Worm (Caenorhabditis elegans) whole organism, young adult: ENCODE data around the gene smc-6.
"Not testable (repeated sequence)": the region's sequence is repeated elsewhere in the genome, so short reads cannot be mapped to it uniquely, and the experiment has no call there.

Experiments used
- B0019.2 ChIP-seq: fragments of 200-800 bp; sonication (Bioruptor generic); conservative IDR thresholded peaks from 2 replicates; pipeline ENCODE4 v1.3.6; 2022; ENCODE audit warnings: missing genetic modification reagents, missing genetic modification characterization, missing compliant biosample characterization
- B0336.3 ChIP-seq: fragments of 200-800 bp; sonication (Bioruptor generic); IDR thresholded peaks from 2 replicates; pipeline ENCODE4 v1.3.6; 2022; ENCODE audit warnings: missing genetic modification characterization, missing compliant biosample characterization
- F33H1.4 ChIP-seq: fragments of 200-800 bp; sonication (Bioruptor generic); IDR thresholded peaks from 2 replicates; pipeline ENCODE4 v1.3.6; 2022; ENCODE audit warnings: missing genetic modification reagents, missing genetic modification characterization, missing compliant biosample characterization
- F37B4.10 ChIP-seq: fragments of 200-800 bp; sonication (Bioruptor generic); IDR thresholded peaks from 2 replicates; pipeline ENCODE4 v1.3.6; 2022; ENCODE audit warnings: missing genetic modification characterization, missing compliant biosample characterization
- K11D2.4 ChIP-seq: fragments of 200-800 bp; sonication (Bioruptor generic); IDR thresholded peaks from 2 replicates; pipeline ENCODE4 v1.3.6; 2022; ENCODE audit warnings: missing genetic modification reagents, missing genetic modification characterization, missing compliant biosample characterization
- K12H6.12 ChIP-seq: fragments of 200-800 bp; sonication (Bioruptor generic); optimal IDR thresholded peaks from 2 replicates; lab custom pipeline; 2018; ENCODE audit warnings: mild to moderate bottlenecking, missing genetic modification characterization, missing compliant biosample characterization
- Y53G8AR.9 ChIP-seq: fragments of 200-800 bp; sonication (Bioruptor generic); conservative IDR thresholded peaks from 2 replicates; pipeline ENCODE4 v1.3.6; 2022; ENCODE audit warnings: missing genetic modification reagents, missing genetic modification characterization, missing compliant biosample characterization
- Y56A3A.18 ChIP-seq: fragments of 200-800 bp; sonication (Bioruptor generic); IDR thresholded peaks from 2 replicates; pipeline ENCODE4 v1.3.6; 2022; ENCODE audit warnings: missing genetic modification reagents, missing genetic modification characterization, missing compliant biosample characterization
- akir-1 ChIP-seq: fragments of 200-800 bp; sonication (Bioruptor generic); optimal IDR thresholded peaks from 2 replicates; lab custom pipeline; 2018; ENCODE audit warnings: mild to moderate bottlenecking, missing genetic modification characterization, moderate library complexity, missing compliant biosample characterization
- aptf-2 ChIP-seq: fragments of 200-800 bp; sonication (Bioruptor generic); conservative IDR thresholded peaks from 2 replicates; pipeline ENCODE4 v1.3.6; 2022; ENCODE audit warnings: missing genetic modification reagents, missing genetic modification characterization, missing compliant biosample characterization
- aptf-3 ChIP-seq: fragments of 200-800 bp; sonication (Bioruptor generic); IDR thresholded peaks from 2 replicates; pipeline ENCODE4 v1.3.6; 2022; ENCODE audit warnings: missing genetic modification characterization, missing compliant biosample characterization
- attf-5 ChIP-seq: fragments of 200-800 bp; sonication (Bioruptor generic); optimal IDR thresholded peaks from 2 replicates; lab custom pipeline; 2018; ENCODE audit warnings: mild to moderate bottlenecking, missing genetic modification characterization, missing compliant biosample characterization
- ccch-3 ChIP-seq: fragments of 200-800 bp; sonication (Bioruptor generic); optimal IDR thresholded peaks from 2 replicates; lab custom pipeline; 2018; ENCODE audit warnings: mild to moderate bottlenecking, missing genetic modification characterization, missing compliant biosample characterization
- cebp-1 ChIP-seq, 2 experiments: fragments of 200-800 bp in 1 of 2; sonication (Bioruptor generic) in 1 of 2; sonication (generic microtip) in 1 of 2; IDR thresholded peaks in 1 of 2; optimal IDR thresholded peaks in 1 of 2; 2 replicates each; pipeline versions ENCODE4 v1.3.6 to Lab custom; 2017 to 2022; ENCODE audit warnings: missing compliant biosample characterization in 2 of 2, missing genetic modification characterization in 2 of 2, mild to moderate bottlenecking in 1 of 2, missing genetic modification reagents in 1 of 2, moderate library complexity in 1 of 2
- ceh-100 ChIP-seq: fragments of 200-800 bp; sonication (Bioruptor generic); IDR thresholded peaks from 2 replicates; pipeline ENCODE4 v1.3.6; 2022; ENCODE audit warnings: missing genetic modification reagents, missing genetic modification characterization, missing compliant biosample characterization
- ceh-40 ChIP-seq: fragments of 200-800 bp; sonication (Bioruptor generic); IDR thresholded peaks from 2 replicates; pipeline ENCODE4 v1.3.6; 2022; ENCODE audit warnings: missing genetic modification characterization, missing compliant biosample characterization
- ceh-58 ChIP-seq: fragments of 200-800 bp; sonication (Bioruptor generic); IDR thresholded peaks from 2 replicates; pipeline ENCODE4 v1.3.6; 2022; ENCODE audit warnings: missing genetic modification characterization, missing compliant biosample characterization
- chd-7 ChIP-seq: sonication (generic microtip); optimal IDR thresholded peaks from 2 replicates; lab custom pipeline; 2016; ENCODE audit warnings: mild to moderate bottlenecking, missing genetic modification characterization, moderate library complexity, missing compliant biosample characterization
- die-1 ChIP-seq: sonication (generic microtip); optimal IDR thresholded peaks from 2 replicates; lab custom pipeline; 2016; ENCODE audit warnings: missing genotype, mild to moderate bottlenecking, missing genetic modification characterization, missing compliant biosample characterization
- hmg-1.2 ChIP-seq: fragments of 200-800 bp; sonication (Bioruptor generic); IDR thresholded peaks from 2 replicates; pipeline ENCODE4 v1.3.6; 2022; ENCODE audit warnings: missing genetic modification reagents, missing genetic modification characterization, missing compliant biosample characterization
- hmg-20 ChIP-seq: fragments of 200-800 bp; sonication (Bioruptor generic); IDR thresholded peaks from 2 replicates; pipeline ENCODE4 v1.3.6; 2022; ENCODE audit warnings: missing genetic modification reagents, missing genetic modification characterization, missing compliant biosample characterization
- let-526 ChIP-seq: fragments of 200-800 bp; sonication (Bioruptor generic); IDR thresholded peaks from 2 replicates; pipeline ENCODE4 v1.3.6; 2022; ENCODE audit warnings: missing genetic modification reagents, missing genetic modification characterization, missing compliant biosample characterization
- let-607 ChIP-seq, 2 experiments: fragments of 200-800 bp in 1 of 2; sonication (Bioruptor generic) in 1 of 2; sonication (generic microtip) in 1 of 2; optimal IDR thresholded peaks; 2 replicates each; lab custom pipeline; 2016 to 2018; ENCODE audit warnings: mild to moderate bottlenecking in 2 of 2, missing compliant biosample characterization in 2 of 2, missing genetic modification characterization in 2 of 2, moderate library complexity in 2 of 2, missing genotype in 1 of 2
- lin-35 ChIP-seq, 3 experiments: fragments of 150-350 bp in 2 of 3; sonication (generic microtip) in 1 of 3; optimal IDR thresholded peaks; 2 replicates each; lab custom pipeline; 2014 to 2018; ENCODE audit warnings: missing biosample characterization in 3 of 3, missing genetic modification characterization in 3 of 3, missing genetic modification reagents in 3 of 3
- lin-40 ChIP-seq: sonication (generic microtip); optimal IDR thresholded peaks from 2 replicates; lab custom pipeline; 2016; ENCODE audit warnings: missing genetic modification characterization, mild to moderate bottlenecking, missing compliant biosample characterization, missing genotype, missing genetic modification reagents
- madf-3 ChIP-seq: fragments of 200-800 bp; sonication (Bioruptor generic); IDR thresholded peaks from 2 replicates; pipeline ENCODE4 v1.3.6; 2022; ENCODE audit warnings: missing genetic modification reagents, missing genetic modification characterization, missing compliant biosample characterization
- madf-6 ChIP-seq: fragments of 200-800 bp; sonication (Bioruptor generic); IDR thresholded peaks from 2 replicates; pipeline ENCODE4 v1.3.6; 2022; ENCODE audit warnings: missing genetic modification reagents, missing genetic modification characterization, missing compliant biosample characterization
- madf-8 ChIP-seq: fragments of 200-800 bp; sonication (Bioruptor generic); conservative IDR thresholded peaks from 2 replicates; pipeline ENCODE4 v1.3.6; 2022; ENCODE audit warnings: missing genetic modification reagents, missing genetic modification characterization, missing compliant biosample characterization
- mcd-1 ChIP-seq: fragments of 200-800 bp; sonication (Bioruptor generic); IDR thresholded peaks from 2 replicates; pipeline ENCODE4 v1.3.6; 2022; ENCODE audit warnings: missing genetic modification reagents, missing genetic modification characterization, missing compliant biosample characterization
- mel-28 ChIP-seq: sonication (generic microtip); optimal IDR thresholded peaks from 2 replicates; lab custom pipeline; 2016; ENCODE audit warnings: borderline replicate concordance, mild to moderate bottlenecking, missing genetic modification characterization, missing compliant biosample characterization
- nhr-80 ChIP-seq: sonication (generic microtip); optimal IDR thresholded peaks from 2 replicates; lab custom pipeline; 2016; ENCODE audit warnings: missing genetic modification characterization, missing compliant biosample characterization
- pbrm-1 ChIP-seq: fragments of 200-800 bp; sonication (Bioruptor generic); IDR thresholded peaks from 2 replicates; pipeline ENCODE4 v1.3.6; 2022; ENCODE audit warnings: missing genetic modification reagents, missing genetic modification characterization, missing compliant biosample characterization
- rcor-1 ChIP-seq: fragments of 200-800 bp; sonication (Bioruptor generic); IDR thresholded peaks from 2 replicates; pipeline ENCODE4 v1.3.6; 2022; ENCODE audit warnings: missing genetic modification reagents, missing genetic modification characterization, missing compliant biosample characterization
- snpc-3.4 ChIP-seq: sonication (generic microtip); optimal IDR thresholded peaks from 2 replicates; lab custom pipeline; 2017; ENCODE audit warnings: missing genetic modification characterization, mild to moderate bottlenecking, missing compliant biosample characterization, antibody characterized with exemption, moderate library complexity, missing genotype, missing genetic modification reagents
- snpc-4 ChIP-seq, 5 experiments: fragments of 150-350 bp in 1 of 5; sonication (generic microtip) in 4 of 5; optimal IDR thresholded peaks; 2 replicates each; lab custom pipeline; 2014 to 2018; ENCODE audit warnings: missing genetic modification characterization in 5 of 5, missing biosample characterization in 3 of 5, antibody characterized with exemption in 2 of 5, mild to moderate bottlenecking in 2 of 5, missing compliant biosample characterization in 2 of 5, missing genotype in 2 of 5, moderate library complexity in 2 of 5, missing genetic modification reagents in 1 of 5
- somi-1 ChIP-seq: fragments of 200-800 bp; sonication (Bioruptor generic); optimal IDR thresholded peaks from 2 replicates; lab custom pipeline; 2018; ENCODE audit warnings: mild to moderate bottlenecking, missing genetic modification characterization, missing compliant biosample characterization
- tbp1 ChIP-seq: fragments of 200-800 bp; sonication (Bioruptor generic); optimal IDR thresholded peaks from 2 replicates; lab custom pipeline; 2018; ENCODE audit warnings: mild to moderate bottlenecking, missing genetic modification characterization, missing compliant biosample characterization
- unc-130 ChIP-seq: sonication (generic microtip); optimal IDR thresholded peaks from 2 replicates; lab custom pipeline; 2016; ENCODE audit warnings: missing genetic modification reagents, missing genetic modification characterization, missing compliant biosample characterization
- zfh-2 ChIP-seq: fragments of 200-800 bp; sonication (Bioruptor generic); conservative IDR thresholded peaks from 2 replicates; pipeline ENCODE4 v1.3.6; 2022; ENCODE audit warnings: missing genetic modification reagents, missing genetic modification characterization, missing compliant biosample characterization
- zim-3 ChIP-seq: sonication (generic microtip); optimal IDR thresholded peaks from 2 replicates; lab custom pipeline; 2017; ENCODE audit warnings: mild to moderate bottlenecking, missing genetic modification characterization, moderate library complexity, missing compliant biosample characterization
- ztf-25 ChIP-seq: fragments of 200-800 bp; sonication (Bioruptor generic); IDR thresholded peaks from 2 replicates; pipeline ENCODE4 v1.3.6; 2022; ENCODE audit warnings: missing genetic modification reagents, missing genetic modification characterization, missing compliant biosample characterization
- ztf-28 ChIP-seq: fragments of 200-800 bp; sonication (Bioruptor generic); IDR thresholded peaks from 2 replicates; pipeline ENCODE4 v1.3.6; 2022; ENCODE audit warnings: missing genetic modification reagents, missing genetic modification characterization, missing compliant biosample characterization

smc-6 gene

ce11 chrII:11578327-11578726 lies at the start of gene smc-6:
Gene smc-6 (plus strand): TSS chrII:11578716.
- TF ChIP-seq cebp-1 (GFP tag; IDR thresholded peaks at IDR 0.05; lab: Robert Waterston, UW) (peak; percentile 96), cebp-1 (tag; optimal IDR thresholded peaks at IDR 0.05; lab: Kevin White, UChicago) (peak; percentile 99), K12H6.12 (tag; lab: Kevin White, UChicago) (no peak), madf-8 (no peak), attf-5 (GFP tag; lab: Kevin White, UChicago) (peak; percentile 77), chd-7 (no peak), nhr-80 (tag; lab: Kevin White, UChicago) (peak; percentile 28)

- TF ChIP-seq ccch-3 (GFP tag; lab: Kevin White, UChicago): no peak
- 0 out of 2 replicates have a peak, but pooled peaks have one; percentile 13 for TF ChIP-seq ceh-100 (GFP tag; lab: Robert Waterston, UW)
- TF ChIP-seq lin-40 (tag; lab: Kevin White, UChicago): no peak
- peak; percentile 39; the same call in 1 of the 2 replicates for TF ChIP-seq madf-6 (GFP tag; lab: Robert Waterston, UW)
Measured at ce11 chrII:11533716-11534115, 44.8 kb upstream of the smc-6 start, which contains the start of gene mdt-8. Gene mdt-8 (minus strand): TSS chrII:11533816.

ce11 chrII:11534429-11535099 lies 44.0 kb upstream of the smc-6 start, which contains the start of gene Y62F5A.12:
Gene Y62F5A.12 (minus strand): TSS chrII:11534479.
- TF ChIP-seq lin-35 (GFP tag; optimal IDR thresholded peaks at IDR 0.05; lab: Kevin White, UChicago): peak in 1 of 3 experiments; percentile 84
- peak; percentile 96 for TF ChIP-seq pbrm-1 (GFP tag; lab: Robert Waterston, UW)
- TF ChIP-seq ceh-40 (GFP tag; lab: Robert Waterston, UW): peak; percentile 89
- peak; percentile 88 for TF ChIP-seq unc-130
- TF ChIP-seq F37B4.10 (GFP tag; lab: Robert Waterston, UW): peak; percentile 95
- peak; percentile 82 for TF ChIP-seq akir-1 (GFP tag; lab: Kevin White, UChicago)
- TF ChIP-seq tbp1 (GFP tag; lab: Kevin White, UChicago): peak; percentile 71
- TF ChIP-seq aptf-2 (GFP tag; lab: Robert Waterston, UW): peak; percentile 96
- TF ChIP-seq die-1 (tag; lab: Kevin White, UChicago): peak; percentile 37
- peak; percentile 43 for TF ChIP-seq mel-28 (tag; lab: Kevin White, UChicago)
- TF ChIP-seq mcd-1 (GFP tag; lab: Robert Waterston, UW): peak; percentile 99
- peak; percentile 58 for TF ChIP-seq snpc-3.4 (tag; lab: Kevin White, UChicago)
- peak; percentile 94 for TF ChIP-seq rcor-1 (GFP tag; lab: Robert Waterston, UW)
- peak; percentile 99 for TF ChIP-seq ztf-25 (GFP tag; lab: Robert Waterston, UW)
- peak; percentile 74 for TF ChIP-seq hmg-20 (GFP tag; lab: Robert Waterston, UW)
- not testable (repeated sequence) for TF ChIP-seq snpc-4 (GFP tag; optimal IDR thresholded peaks at IDR 0.05; lab: Kevin White, UChicago)
- TF ChIP-seq snpc-4 (tag; optimal IDR thresholded peaks at IDR 0.05; lab: Kevin White, UChicago): peak in 3 of 4 experiments; percentile 43 to 70 (median 65)
- TF ChIP-seq Y53G8AR.9: peak; percentile 93
- TF ChIP-seq let-607 (tag; optimal IDR thresholded peaks at IDR 0.05; lab: Kevin White, UChicago): peak in 1 of 2 experiments; percentile 58
- peak; percentile 98 for TF ChIP-seq ztf-28
- peak; percentile 93 for TF ChIP-seq madf-3 (GFP tag; lab: Robert Waterston, UW)
- TF ChIP-seq B0336.3 (GFP tag; lab: Robert Waterston, UW): peak; percentile 78
- TF ChIP-seq aptf-3: peak; percentile 75; the same call in 1 of the 2 replicates
- peak; percentile 70; the same call in 1 of the 2 replicates for TF ChIP-seq zfh-2 (GFP tag; lab: Robert Waterston, UW)
- TF ChIP-seq ceh-58 (GFP tag; lab: Robert Waterston, UW): peak; percentile 94; the same call in 1 of the 2 replicates
- peak; percentile 94 for TF ChIP-seq attf-5 (GFP tag; lab: Kevin White, UChicago)
- TF ChIP-seq let-526: peak; percentile 99
- peak; percentile 80 for TF ChIP-seq F33H1.4 (GFP tag; lab: Robert Waterston, UW)
- TF ChIP-seq zim-3: peak; percentile 66
- TF ChIP-seq hmg-1.2 (GFP tag; lab: Robert Waterston, UW): peak; percentile 81
- TF ChIP-seq K11D2.4: peak; percentile 95
- peak; percentile 86 for TF ChIP-seq B0019.2 (GFP tag; lab: Robert Waterston, UW)
- TF ChIP-seq Y56A3A.18: 0 out of 2 replicates have a peak, but pooled peaks have one; percentile 67
- TF ChIP-seq somi-1: peak; percentile 47
